Fruit fly (Drosophila melanogaster) whole organism, prepupa: ENCODE measurements around the gene Sys1.
A peak's percentile ranks its signal among the peaks of the same experiment; 100 is the strongest.

Experiments used
- Blimp-1 ChIP-seq: fragments of 200-800 bp; sonication (Bioruptor generic); optimal IDR thresholded peaks from 3 replicates; lab custom pipeline; 2017; ENCODE audit warnings: missing biosample characterization, missing genetic modification characterization, mild to moderate bottlenecking, moderate library complexity, missing genetic modification reagents
- CG10631 ChIP-seq: fragments of 200-800 bp; sonication (Bioruptor generic); optimal IDR thresholded peaks from 2 replicates; lab custom pipeline; 2016; ENCODE audit warnings: missing biosample characterization, missing genetic modification characterization
- CG10669 ChIP-seq: fragments of 200-800 bp; sonication (Bioruptor generic); optimal IDR thresholded peaks from 3 replicates; lab custom pipeline; 2018; ENCODE audit warnings: missing biosample characterization, mild to moderate bottlenecking, missing genetic modification characterization, moderate library complexity
- CG11294 ChIP-seq: fragments of 200-800 bp; sonication (Bioruptor generic); IDR thresholded peaks from 2 replicates; pipeline ENCODE4 v1.3.6; 2022; ENCODE audit warnings: missing biosample characterization, missing genetic modification characterization
- CG11762 ChIP-seq: fragments of 200-800 bp; sonication (Bioruptor generic); optimal IDR thresholded peaks from 3 replicates; lab custom pipeline; 2016; ENCODE audit warnings: missing biosample characterization, missing genetic modification characterization; ENCODE audit not compliant: insufficient read depth
- CG15336 ChIP-seq: fragments of 200-800 bp; sonication (Bioruptor generic); IDR thresholded peaks from 2 replicates; pipeline ENCODE4 v1.3.6; 2022; ENCODE audit warnings: missing biosample characterization, missing genetic modification characterization
- CG1621 ChIP-seq: fragments of 200-800 bp; sonication (Bioruptor generic); optimal IDR thresholded peaks from 3 replicates; lab custom pipeline; 2018; ENCODE audit warnings: missing biosample characterization, mild to moderate bottlenecking, missing genetic modification characterization
- CG3032 ChIP-seq: fragments of 200-800 bp; optimal IDR thresholded peaks from 2 replicates; lab custom pipeline; 2019; ENCODE audit warnings: missing biosample characterization, mild to moderate bottlenecking, missing genetic modification characterization, moderate library complexity
- CG31627 ChIP-seq: fragments of 200-800 bp; sonication (Bioruptor generic); optimal IDR thresholded peaks from 3 replicates; lab custom pipeline; 2016; ENCODE audit warnings: missing biosample characterization, missing genetic modification characterization
- CG32006 ChIP-seq: fragments of 200-800 bp; sonication (Bioruptor generic); optimal IDR thresholded peaks from 3 replicates; lab custom pipeline; 2017; ENCODE audit warnings: missing biosample characterization, mild to moderate bottlenecking, missing genetic modification characterization
- CG34406 ChIP-seq: fragments of 200-800 bp; sonication (Bioruptor generic); optimal IDR thresholded peaks from 3 replicates; lab custom pipeline; 2016; ENCODE audit warnings: missing biosample characterization, missing genetic modification characterization
- CG4318 ChIP-seq: fragments of 200-800 bp; sonication (Bioruptor generic); optimal IDR thresholded peaks from 3 replicates; lab custom pipeline; 2017; ENCODE audit warnings: missing biosample characterization, mild to moderate bottlenecking, missing genetic modification characterization
- CG6163 ChIP-seq: fragments of 200-800 bp; sonication (Bioruptor generic); IDR thresholded peaks from 3 replicates; pipeline ENCODE4 v1.3.6; 2022; ENCODE audit warnings: missing biosample characterization, missing genetic modification characterization
- CG6276 ChIP-seq: fragments of 200-800 bp; sonication (Bioruptor generic); optimal IDR thresholded peaks from 2 replicates; lab custom pipeline; 2017; ENCODE audit warnings: missing biosample characterization, mild to moderate bottlenecking, missing genetic modification characterization
- CG6792 ChIP-seq: fragments of 200-800 bp; sonication (Bioruptor generic); optimal IDR thresholded peaks from 3 replicates; lab custom pipeline; 2016; ENCODE audit warnings: missing biosample characterization, missing genetic modification characterization
- CG6808 ChIP-seq: fragments of 200-800 bp; sonication (Bioruptor generic); optimal IDR thresholded peaks from 3 replicates; lab custom pipeline; 2017; ENCODE audit warnings: missing biosample characterization, missing genetic modification characterization, mild to moderate bottlenecking, moderate library complexity, missing genetic modification reagents
- CG6854 ChIP-seq: fragments of 200-800 bp; sonication (Bioruptor generic); optimal IDR thresholded peaks from 2 replicates; lab custom pipeline; 2017; ENCODE audit warnings: missing biosample characterization, mild to moderate bottlenecking, missing genetic modification characterization
- CG7368 ChIP-seq: fragments of 200-800 bp; sonication (Bioruptor generic); optimal IDR thresholded peaks from 3 replicates; lab custom pipeline; 2016; ENCODE audit warnings: missing biosample characterization, missing genetic modification characterization
- CG8119 ChIP-seq: fragments of 200-800 bp; sonication (Bioruptor generic); IDR thresholded peaks from 3 replicates; pipeline ENCODE4 v1.3.6; 2022; ENCODE audit warnings: missing biosample characterization, missing genetic modification characterization
- CG8319 ChIP-seq: fragments of 200-800 bp; sonication (Bioruptor generic); optimal IDR thresholded peaks from 3 replicates; lab custom pipeline; 2016; ENCODE audit warnings: missing biosample characterization, missing genetic modification characterization
- CG8632 ChIP-seq: fragments of 200-800 bp; sonication (Bioruptor generic); optimal IDR thresholded peaks from 3 replicates; lab custom pipeline; 2016; ENCODE audit warnings: missing biosample characterization, missing genetic modification characterization
- CG9139 ChIP-seq: fragments of 200-800 bp; sonication (Bioruptor generic); optimal IDR thresholded peaks from 3 replicates; lab custom pipeline; 2017; ENCODE audit warnings: missing biosample characterization, mild to moderate bottlenecking, missing genetic modification characterization
- Eip75B ChIP-seq: fragments of 200-800 bp; sonication (Bioruptor generic); optimal IDR thresholded peaks from 3 replicates; lab custom pipeline; 2016; ENCODE audit warnings: missing biosample characterization, missing genetic modification characterization
- Eip78C ChIP-seq: fragments of 200-800 bp; sonication (Bioruptor generic); peaks from one replicate; lab custom pipeline; 2016; ENCODE audit warnings: missing biosample characterization, missing genetic modification characterization
- Eip93F ChIP-seq: fragments of 200-800 bp; sonication (Bioruptor generic); optimal IDR thresholded peaks from 2 replicates; lab custom pipeline; 2016; ENCODE audit warnings: missing biosample characterization, mild to moderate bottlenecking, missing genetic modification characterization
- Ets21C ChIP-seq: fragments of 200-800 bp; sonication (Bioruptor generic); optimal IDR thresholded peaks from 3 replicates; lab custom pipeline; 2016; ENCODE audit warnings: missing biosample characterization, missing genetic modification characterization
- Ets96B ChIP-seq: fragments of 200-800 bp; optimal IDR thresholded peaks from 2 replicates; lab custom pipeline; 2019; ENCODE audit warnings: missing biosample characterization, mild to moderate bottlenecking, missing genetic modification characterization, moderate library complexity
- Hr38 ChIP-seq: sonication (Bioruptor generic); optimal IDR thresholded peaks from 2 replicates; lab custom pipeline; 2016; ENCODE audit warnings: missing biosample characterization, missing genetic modification characterization
- Hr39 ChIP-seq: fragments of 200-800 bp; sonication (Bioruptor generic); optimal IDR thresholded peaks from 2 replicates; lab custom pipeline; 2016; ENCODE audit warnings: missing biosample characterization, missing genetic modification characterization
- Hr4 ChIP-seq: fragments of 200-800 bp; sonication (Bioruptor generic); optimal IDR thresholded peaks from 3 replicates; lab custom pipeline; 2016; ENCODE audit warnings: missing biosample characterization, missing genetic modification characterization
- Lpt ChIP-seq: fragments of 200-800 bp; sonication (Bioruptor generic); optimal IDR thresholded peaks from 3 replicates; lab custom pipeline; 2016; ENCODE audit warnings: missing biosample characterization, missing genetic modification characterization
- OdsH ChIP-seq: fragments of 200-800 bp; sonication (Bioruptor generic); optimal IDR thresholded peaks from 3 replicates; lab custom pipeline; 2016; ENCODE audit warnings: missing biosample characterization, missing genetic modification characterization
- Smox ChIP-seq: fragments of 200-800 bp; sonication (Bioruptor generic); optimal IDR thresholded peaks from 3 replicates; lab custom pipeline; 2016; ENCODE audit warnings: missing biosample characterization, missing genetic modification characterization
- Sox102F ChIP-seq: fragments of 200-800 bp; sonication (Bioruptor generic); optimal IDR thresholded peaks from 2 replicates; lab custom pipeline; 2016; ENCODE audit warnings: missing biosample characterization, mild to moderate bottlenecking, missing genetic modification characterization
- Sox14 ChIP-seq: fragments of 200-800 bp; sonication (Bioruptor generic); optimal IDR thresholded peaks from 3 replicates; lab custom pipeline; 2016; ENCODE audit warnings: missing biosample characterization, missing genetic modification characterization
- Sox15 ChIP-seq: fragments of 200-800 bp; sonication (Bioruptor generic); optimal IDR thresholded peaks from 3 replicates; lab custom pipeline; 2016; ENCODE audit warnings: missing biosample characterization, missing genetic modification characterization
- cyc ChIP-seq: fragments of 200-800 bp; sonication (Bioruptor generic); optimal IDR thresholded peaks from 3 replicates; lab custom pipeline; 2016; ENCODE audit warnings: missing biosample characterization, missing genetic modification characterization
- dac ChIP-seq: fragments of 200-800 bp; sonication (Bioruptor generic); optimal IDR thresholded peaks from 2 replicates; lab custom pipeline; 2017; ENCODE audit warnings: missing biosample characterization, mild to moderate bottlenecking, missing genetic modification characterization
- dsx ChIP-seq: fragments of 200-800 bp; optimal IDR thresholded peaks from 3 replicates; lab custom pipeline; 2019; ENCODE audit warnings: missing biosample characterization, mild to moderate bottlenecking, missing genetic modification characterization, moderate library complexity; ENCODE audit not compliant: poor library complexity, severe bottlenecking
- eg ChIP-seq: fragments of 200-800 bp; sonication (Bioruptor generic); IDR thresholded peaks from 3 replicates; pipeline ENCODE4 v1.3.6; 2022; ENCODE audit warnings: missing biosample characterization, missing genetic modification characterization
- esn ChIP-seq: fragments of 200-800 bp; sonication (Bioruptor generic); optimal IDR thresholded peaks from 2 replicates; lab custom pipeline; 2016; ENCODE audit warnings: missing biosample characterization, mild to moderate bottlenecking, missing genetic modification characterization, moderate library complexity
- fd59A ChIP-seq: fragments of 200-800 bp; sonication (Bioruptor generic); optimal IDR thresholded peaks from 2 replicates; lab custom pipeline; 2017; ENCODE audit warnings: missing biosample characterization, mild to moderate bottlenecking, missing genetic modification characterization, missing genetic modification reagents
- fd85E ChIP-seq: fragments of 200-800 bp; sonication (Bioruptor generic); optimal IDR thresholded peaks from 3 replicates; lab custom pipeline; 2016; ENCODE audit warnings: missing biosample characterization, missing genetic modification characterization
- fkh ChIP-seq: fragments of 200-800 bp; sonication (Bioruptor generic); optimal IDR thresholded peaks from 3 replicates; lab custom pipeline; 2017; ENCODE audit warnings: missing biosample characterization, mild to moderate bottlenecking, missing genetic modification characterization, moderate library complexity
- lz ChIP-seq: fragments of 200-800 bp; sonication (Bioruptor generic); optimal IDR thresholded peaks from 3 replicates; lab custom pipeline; 2016; ENCODE audit warnings: missing biosample characterization, missing genetic modification characterization
- net ChIP-seq: fragments of 200-800 bp; sonication (Bioruptor generic); optimal IDR thresholded peaks from 3 replicates; lab custom pipeline; 2016; ENCODE audit warnings: missing biosample characterization, missing genetic modification characterization
- pdm3 ChIP-seq: fragments of 200-800 bp; sonication (Bioruptor generic); optimal IDR thresholded peaks from 3 replicates; lab custom pipeline; 2016; ENCODE audit warnings: missing biosample characterization, missing genetic modification characterization
- salr ChIP-seq, 2 experiments: fragments of 200-800 bp; sonication (Bioruptor generic); optimal IDR thresholded peaks; 3 replicates each; lab custom pipeline; 2016 to 2018; ENCODE audit warnings: missing biosample characterization in 2 of 2, missing genetic modification characterization in 2 of 2, mild to moderate bottlenecking in 1 of 2
- spab ChIP-seq: fragments of 200-800 bp; sonication (Bioruptor generic); optimal IDR thresholded peaks from 2 replicates; lab custom pipeline; 2017; ENCODE audit warnings: missing biosample characterization, mild to moderate bottlenecking, missing genetic modification characterization, missing genetic modification reagents
- svp ChIP-seq: fragments of 200-800 bp; sonication (Bioruptor generic); peaks from one replicate; lab custom pipeline; 2016; ENCODE audit warnings: missing biosample characterization, missing genetic modification characterization
- topi ChIP-seq: fragments of 200-800 bp; sonication (Bioruptor generic); optimal IDR thresholded peaks from 3 replicates; lab custom pipeline; 2016; ENCODE audit warnings: missing biosample characterization, missing genetic modification characterization
- vri ChIP-seq: fragments of 200-800 bp; sonication (Bioruptor generic); optimal IDR thresholded peaks from 3 replicates; lab custom pipeline; 2016; ENCODE audit warnings: missing biosample characterization, mild to moderate bottlenecking, missing genetic modification characterization

Gene Sys1

dm6 chr3R:8652731-8653130 is at the start of gene Sys1, which contains the start of gene Dhod:
Gene Sys1 (plus strand): TSS chr3R:8652821.
Gene Dhod (minus strand): TSS chr3R:8652916.
- TF ChIP-seq net (GFP tag; lab: Kevin White, UChicago) (peak; percentile 61), dsx (GFP tag; lab: Kevin White, UChicago) (peak; percentile 25), fd85E (GFP tag; lab: Kevin White, UChicago) (no peak), CG34406 (GFP tag; lab: Kevin White, UChicago) (peak; percentile 63), esn (GFP tag; lab: Kevin White, UChicago) (peak; percentile 85), vri (GFP tag; lab: Kevin White, UChicago) (peak; percentile 59), fkh (no peak), CG10631 (peak; percentile 81), Eip75B (peak; percentile 75), salr (GFP tag; optimal IDR thresholded peaks at IDR 0.05; lab: Kevin White, UChicago) (peak in 1 of 2 experiments; percentile 45), spab (GFP tag; lab: Kevin White, UChicago) (no peak), CG8119 (GFP tag; lab: Robert Waterston, UW) (peak; percentile 53; the same call in 1 of the 3 replicates), pdm3 (GFP tag; lab: Kevin White, UChicago) (peak; percentile 85), fd59A (no peak), Hr39 (peak; percentile 86), CG15336 (GFP tag; lab: Robert Waterston, UW) (peak; percentile 64), CG11294 (GFP tag; lab: Robert Waterston, UW) (peak; percentile 53; the same call in 1 of the 2 replicates), CG11762 (GFP tag; lab: Kevin White, UChicago) (peak; percentile 37), lz (GFP tag; lab: Kevin White, UChicago) (peak; percentile 81), CG32006 (GFP tag; lab: Kevin White, UChicago) (peak; percentile 70), CG6808 (peak; percentile 15), dac (GFP tag; lab: Kevin White, UChicago) (peak; percentile 20), Blimp-1 (GFP tag; lab: Kevin White, UChicago) (no peak), CG8632 (GFP tag; lab: Kevin White, UChicago) (peak; percentile 45), Sox15 (peak; percentile 65), Sox14 (GFP tag; lab: Kevin White, UChicago) (peak; percentile 85), svp (peak; percentile 94), CG6276 (GFP tag; lab: Kevin White, UChicago) (no peak), CG6854 (GFP tag; lab: Kevin White, UChicago) (no peak), CG6163 (GFP tag; lab: Robert Waterston, UW) (peak; percentile 69; the same call in 2 of the 3 replicates), Eip93F (GFP tag; lab: Kevin White, UChicago) (no peak), Lpt (peak; percentile 44), CG1621 (peak; percentile 29), CG7368 (GFP tag; lab: Kevin White, UChicago) (peak; percentile 69), Ets21C (GFP tag; lab: Kevin White, UChicago) (peak; percentile 79), OdsH (peak; percentile 82), cyc (GFP tag; lab: Kevin White, UChicago) (peak; percentile 82), CG6792 (peak; percentile 65), CG4318 (GFP tag; lab: Kevin White, UChicago) (peak; percentile 32), Ets96B (tag; lab: Kevin White, UChicago) (peak; percentile 54), CG9139 (no peak), Eip78C (GFP tag; lab: Kevin White, UChicago) (peak; percentile 89), Sox102F (peak; percentile 81), topi (GFP tag; lab: Kevin White, UChicago) (peak; percentile 79), CG10669 (GFP tag; lab: Kevin White, UChicago) (peak; percentile 39), Hr4 (peak; percentile 84), Hr38 (peak; percentile 77), Smox (GFP tag; lab: Kevin White, UChicago) (peak; percentile 81), CG8319 (GFP tag; lab: Kevin White, UChicago) (peak; percentile 74), CG31627 (peak; percentile 84), eg (GFP tag; lab: Robert Waterston, UW) (peak; percentile 73; the same call in 2 of the 3 replicates), CG3032 (tag; lab: Kevin White, UChicago) (peak; percentile 53)
